Fruit fly (Drosophila melanogaster) whole organism, pupa: ENCODE measurements around the gene Cht5.

ENCODE experiments used
- CG10348 ChIP-seq: fragments of 200-800 bp; sonication (Bioruptor generic); IDR thresholded peaks from 2 replicates; pipeline ENCODE4 v1.3.6; 2022; ENCODE audit warnings: missing biosample characterization, missing genetic modification characterization
- CG12605 ChIP-seq: fragments of 200-800 bp; sonication (Bioruptor generic); IDR thresholded peaks from 2 replicates; pipeline ENCODE4 v1.3.6; 2022; ENCODE audit warnings: missing biosample characterization, missing genetic modification characterization
- CG13204 ChIP-seq: fragments of 200-800 bp; sonication (Bioruptor generic); optimal IDR thresholded peaks from 2 replicates; lab custom pipeline; 2018; ENCODE audit warnings: missing biosample characterization, mild to moderate bottlenecking, missing genetic modification characterization, moderate library complexity
- CG14655 ChIP-seq: fragments of 200-800 bp; sonication (Bioruptor generic); optimal IDR thresholded peaks from 3 replicates; lab custom pipeline; 2017; ENCODE audit warnings: mild to moderate bottlenecking, missing biosample characterization, missing genetic modification reagents, missing genetic modification characterization
- CG15710 ChIP-seq: fragments of 200-800 bp; sonication (Bioruptor generic); optimal IDR thresholded peaks from 2 replicates; lab custom pipeline; 2018; ENCODE audit warnings: missing biosample characterization, mild to moderate bottlenecking, missing genetic modification characterization, moderate library complexity
- CG17806 ChIP-seq: fragments of 200-800 bp; sonication (Bioruptor generic); optimal IDR thresholded peaks from 2 replicates; lab custom pipeline; 2018; ENCODE audit warnings: missing biosample characterization, mild to moderate bottlenecking, missing genetic modification characterization, moderate library complexity
- CG32121 ChIP-seq: fragments of 200-800 bp; sonication (Bioruptor generic); IDR thresholded peaks from 2 replicates; pipeline ENCODE4 v1.3.6; 2022; ENCODE audit warnings: missing biosample characterization, missing genetic modification characterization
- CG34367 ChIP-seq: fragments of 200-800 bp; sonication (Bioruptor generic); optimal IDR thresholded peaks from 2 replicates; lab custom pipeline; 2018; ENCODE audit warnings: missing biosample characterization, mild to moderate bottlenecking, missing genetic modification characterization
- CG4496 ChIP-seq: fragments of 200-800 bp; sonication (Bioruptor generic); IDR thresholded peaks from 3 replicates; pipeline ENCODE4 v1.3.6; 2022; ENCODE audit warnings: missing biosample characterization, missing genetic modification characterization
- CG8159 ChIP-seq: fragments of 200-800 bp; sonication (Bioruptor generic); optimal IDR thresholded peaks from 3 replicates; lab custom pipeline; 2018; ENCODE audit warnings: missing biosample characterization, mild to moderate bottlenecking, missing genetic modification characterization, moderate library complexity
- CG8301 ChIP-seq: fragments of 200-800 bp; sonication (Bioruptor generic); optimal IDR thresholded peaks from 2 replicates; lab custom pipeline; 2018; ENCODE audit warnings: missing biosample characterization, mild to moderate bottlenecking, missing genetic modification characterization
- CG9948 ChIP-seq: fragments of 200-800 bp; sonication (Bioruptor generic); optimal IDR thresholded peaks from 2 replicates; lab custom pipeline; 2018; ENCODE audit warnings: missing biosample characterization, mild to moderate bottlenecking, missing genetic modification characterization, moderate library complexity
- D1 ChIP-seq: fragments of 200-800 bp; sonication (Bioruptor generic); optimal IDR thresholded peaks from 2 replicates; lab custom pipeline; 2018; ENCODE audit warnings: missing biosample characterization, mild to moderate bottlenecking, missing genetic modification characterization, moderate library complexity
- EcR ChIP-seq: fragments of 200-800 bp; sonication (Bioruptor generic); optimal IDR thresholded peaks from 3 replicates; lab custom pipeline; 2019; ENCODE audit warnings: missing biosample characterization, missing genetic modification characterization, mild to moderate bottlenecking, moderate library complexity, missing genetic modification reagents
- Ets98B ChIP-seq: fragments of 200-800 bp; sonication (Bioruptor generic); IDR thresholded peaks from 2 replicates; pipeline ENCODE4 v1.3.6; 2022; ENCODE audit warnings: missing biosample characterization, missing genetic modification characterization
- Pif1A ChIP-seq: fragments of 200-800 bp; sonication (Bioruptor generic); optimal IDR thresholded peaks from 3 replicates; lab custom pipeline; 2016; ENCODE audit warnings: missing biosample characterization, missing genetic modification characterization
- Pif1B ChIP-seq: fragments of 200-800 bp; sonication (Bioruptor generic); optimal IDR thresholded peaks from 3 replicates; lab custom pipeline; 2016; ENCODE audit warnings: missing biosample characterization, missing genetic modification characterization
- Snoo ChIP-seq: fragments of 200-800 bp; sonication (Bioruptor generic); optimal IDR thresholded peaks from 3 replicates; lab custom pipeline; 2017; ENCODE audit warnings: missing biosample characterization, mild to moderate bottlenecking, missing genetic modification characterization, inconsistent platforms
- fd96Ca ChIP-seq: fragments of 200-800 bp; sonication (Bioruptor generic); IDR thresholded peaks from 3 replicates; pipeline ENCODE4 v1.3.6; 2022; ENCODE audit warnings: missing biosample characterization, missing genetic modification characterization
- gl ChIP-seq: fragments of 200-800 bp; sonication (Bioruptor generic); optimal IDR thresholded peaks from 2 replicates; lab custom pipeline; 2018; ENCODE audit warnings: missing biosample characterization, mild to moderate bottlenecking, missing genetic modification characterization
- rn ChIP-seq: fragments of 200-800 bp; sonication (Bioruptor generic); IDR thresholded peaks from 2 replicates; pipeline ENCODE4 v1.3.6; 2022; ENCODE audit warnings: missing biosample characterization, missing genetic modification characterization

The Cht5 gene

dm6 chr3R:13806032-13806709 is 38.8 kb downstream of the Cht5 start:
- TF ChIP-seq Ets98B (GFP tag; lab: Robert Waterston, UW) (peak; percentile 5; the same call in 1 of the 2 replicates), CG8159 (no peak), CG8301 (no peak), EcR (GFP tag; lab: Kevin White, UChicago) (peak; percentile 92)

dm6 chr3R:13806710-13807093 is 39.4 kb downstream of the Cht5 start:
- peak; percentile 51 for TF ChIP-seq CG9948
- TF ChIP-seq Pif1A, result peak; percentile 60
- TF ChIP-seq CG32121 (GFP tag; lab: Robert Waterston, UW), result peak; percentile 49
- peak; percentile 39 for TF ChIP-seq Pif1B (GFP tag; lab: Kevin White, UChicago)
- peak; percentile 21 for TF ChIP-seq CG17806 (tag; lab: Kevin White, UChicago)
- TF ChIP-seq fd96Ca (GFP tag; lab: Robert Waterston, UW), result no peak
- peak; percentile 54 for TF ChIP-seq CG12605 (GFP tag; lab: Robert Waterston, UW)
- TF ChIP-seq Snoo, result peak; percentile 23
- no peak for TF ChIP-seq CG13204 (GFP tag; lab: Kevin White, UChicago)
- peak; percentile 78 for TF ChIP-seq CG14655 (GFP tag; lab: Kevin White, UChicago)
- TF ChIP-seq gl (tag; lab: Kevin White, UChicago), result no peak
- peak; percentile 35; the same call in 2 of the 3 replicates for TF ChIP-seq CG4496
- peak; percentile 34 for TF ChIP-seq CG8159
- TF ChIP-seq CG15710, result peak; percentile 25
- TF ChIP-seq CG10348 (GFP tag; lab: Robert Waterston, UW), result no peak
- TF ChIP-seq Ets98B (GFP tag; lab: Robert Waterston, UW), result no peak; the same call in 1 of the 2 replicates
- TF ChIP-seq CG8301, result peak; percentile 61
- peak; percentile 20 for TF ChIP-seq CG34367

dm6 chr3R:13807330-13807729 is 40.0 kb downstream of the Cht5 start:
- TF ChIP-seq CG12605 (GFP tag; lab: Robert Waterston, UW) (no peak), EcR (GFP tag; lab: Kevin White, UChicago) (peak; percentile 97), CG9948 (no peak), CG15710 (no peak)

- no peak for TF ChIP-seq EcR (GFP tag; lab: Kevin White, UChicago)
- TF ChIP-seq CG34367, result peak; percentile 16
- TF ChIP-seq Pif1B (GFP tag; lab: Kevin White, UChicago), result peak; percentile 54
- TF ChIP-seq CG14655 (GFP tag; lab: Kevin White, UChicago), result peak; percentile 80
- no peak for TF ChIP-seq CG17806 (tag; lab: Kevin White, UChicago)
- TF ChIP-seq CG13204 (GFP tag; lab: Kevin White, UChicago), result no peak
- TF ChIP-seq CG10348 (GFP tag; lab: Robert Waterston, UW), result no peak
- peak; percentile 53 for TF ChIP-seq CG9948
- TF ChIP-seq CG15710, result peak; percentile 37
- TF ChIP-seq Pif1A, result peak; percentile 60
- TF ChIP-seq Snoo, result peak; percentile 17
- no peak for TF ChIP-seq CG32121 (GFP tag; lab: Robert Waterston, UW)
- no peak for TF ChIP-seq CG12605 (GFP tag; lab: Robert Waterston, UW)
- TF ChIP-seq CG8159, result peak; percentile 40
- TF ChIP-seq rn (GFP tag; lab: Robert Waterston, UW), result 0 out of 2 replicates have a peak, but pooled peaks have one; percentile 15
- peak; percentile 29; the same call in 1 of the 2 replicates for TF ChIP-seq Ets98B (GFP tag; lab: Robert Waterston, UW)
- no peak for TF ChIP-seq gl (tag; lab: Kevin White, UChicago)
- TF ChIP-seq CG8301, result peak; percentile 70
- 0 out of 3 replicates have a peak, but pooled peaks have one; percentile 5 for TF ChIP-seq CG4496
Observed at dm6 chr3R:13807906-13808305, 40.6 kb downstream of the Cht5 start.

dm6 chr3R:13809261-13809660 is 41.9 kb downstream of the Cht5 start:
- no peak for TF ChIP-seq CG8301
- TF ChIP-seq EcR (GFP tag; lab: Kevin White, UChicago), result peak; percentile 51

- no peak for TF ChIP-seq Ets98B (GFP tag; lab: Robert Waterston, UW)
- TF ChIP-seq CG14655 (GFP tag; lab: Kevin White, UChicago), result no peak
- TF ChIP-seq CG4496, result no peak
Observed at dm6 chr3R:13810308-13810707, 43.0 kb downstream of the Cht5 start.

dm6 chr3R:13811737-13812136 is 44.4 kb downstream of the Cht5 start:
- TF ChIP-seq CG14655 (GFP tag; lab: Kevin White, UChicago) (no peak), Snoo (no peak), CG9948 (no peak), fd96Ca (GFP tag; lab: Robert Waterston, UW) (no peak), CG34367 (no peak), CG10348 (GFP tag; lab: Robert Waterston, UW) (no peak), Pif1A (no peak), CG12605 (GFP tag; lab: Robert Waterston, UW) (no peak), gl (tag; lab: Kevin White, UChicago) (no peak), CG8301 (no peak), CG15710 (no peak), rn (GFP tag; lab: Robert Waterston, UW) (no peak), D1 (tag; lab: Kevin White, UChicago) (no peak), CG32121 (GFP tag; lab: Robert Waterston, UW) (no peak), CG13204 (GFP tag; lab: Kevin White, UChicago) (no peak)
